Fruit fly (Drosophila melanogaster) whole organism, embryonic: Measurements from ENCODE around the gene CG5326.

Experiments used
- Atf3 ChIP-seq: fragments of 200-800 bp; sonication (Bioruptor generic); optimal IDR thresholded peaks from 3 replicates; lab custom pipeline; 2016; ENCODE audit warnings: missing biosample characterization, missing genetic modification characterization
- Bgb ChIP-seq: fragments of 200-800 bp; sonication (Bioruptor generic); IDR thresholded peaks from 2 replicates; pipeline ENCODE4 v1.3.6; 2022; ENCODE audit warnings: missing biosample characterization, missing genetic modification characterization; ENCODE audit not compliant: partially characterized antibody
- Bteb2 ChIP-seq: fragments of 200-800 bp; sonication (Bioruptor generic); optimal IDR thresholded peaks from 2 replicates; lab custom pipeline; 2016; ENCODE audit warnings: missing biosample characterization, missing genetic modification characterization
- CG10274 ChIP-seq: fragments of 200-800 bp; sonication (Bioruptor generic); optimal IDR thresholded peaks from 3 replicates; lab custom pipeline; 2017; ENCODE audit warnings: missing biosample characterization, mild to moderate bottlenecking, missing genetic modification characterization
- CG10543 ChIP-seq: fragments of 200-800 bp; sonication (Bioruptor generic); optimal IDR thresholded peaks from 3 replicates; lab custom pipeline; 2017; ENCODE audit warnings: missing biosample characterization, mild to moderate bottlenecking, missing genetic modification characterization, moderate library complexity
- CG10979 ChIP-seq: fragments of 200-800 bp; sonication (Bioruptor generic); optimal IDR thresholded peaks from 2 replicates; lab custom pipeline; 2018; ENCODE audit warnings: missing biosample characterization, mild to moderate bottlenecking, missing genetic modification characterization, moderate library complexity
- CG11085 ChIP-seq: fragments of 200-800 bp; sonication (Bioruptor generic); IDR thresholded peaks from 2 replicates; pipeline ENCODE4 v1.3.6; 2022; ENCODE audit warnings: missing biosample characterization, missing genetic modification characterization
- CG11093 ChIP-seq: fragments of 200-800 bp; sonication (Bioruptor generic); IDR thresholded peaks from 3 replicates; pipeline ENCODE4 v1.3.6; 2022; ENCODE audit warnings: missing biosample characterization, missing genetic modification characterization
- CG12104 ChIP-seq: fragments of 200-800 bp; sonication (Bioruptor generic); optimal IDR thresholded peaks from 3 replicates; lab custom pipeline; 2016; ENCODE audit warnings: missing biosample characterization, missing genetic modification characterization
- CG12659 ChIP-seq: fragments of 200-800 bp; sonication (Bioruptor generic); optimal IDR thresholded peaks from 3 replicates; lab custom pipeline; 2017; ENCODE audit warnings: mild to moderate bottlenecking, missing biosample characterization, missing genetic modification reagents, missing genetic modification characterization
- CG12942 ChIP-seq: fragments of 200-800 bp; sonication (Bioruptor generic); optimal IDR thresholded peaks from 3 replicates; lab custom pipeline; 2016; ENCODE audit warnings: missing biosample characterization, missing genetic modification characterization
- CG13287 ChIP-seq: fragments of 200-800 bp; sonication (Bioruptor generic); IDR thresholded peaks from 2 replicates; pipeline ENCODE4 v1.3.6; 2022; ENCODE audit warnings: missing biosample characterization, missing genetic modification characterization; ENCODE audit not compliant: partially characterized antibody
- CG13296 ChIP-seq: fragments of 200-800 bp; sonication (Bioruptor generic); optimal IDR thresholded peaks from 3 replicates; lab custom pipeline; 2018; ENCODE audit warnings: missing biosample characterization, mild to moderate bottlenecking, missing genetic modification characterization
- CG13624 ChIP-seq: fragments of 200-800 bp; sonication (Bioruptor generic); optimal IDR thresholded peaks from 2 replicates; lab custom pipeline; 2016; ENCODE audit warnings: missing biosample characterization, missing genetic modification characterization
- CG13894 ChIP-seq: fragments of 200-800 bp; sonication (Bioruptor generic); optimal IDR thresholded peaks from 3 replicates; lab custom pipeline; 2018; ENCODE audit warnings: missing biosample characterization, mild to moderate bottlenecking, missing genetic modification characterization, moderate library complexity
- CG14860 ChIP-seq: fragments of 200-800 bp; sonication (Bioruptor generic); IDR thresholded peaks from 3 replicates; pipeline ENCODE4 v1.3.6; 2022; ENCODE audit warnings: missing biosample characterization, missing genetic modification characterization; ENCODE audit not compliant: partially characterized antibody
- CG15011 ChIP-seq: fragments of 200-800 bp; sonication (Bioruptor generic); optimal IDR thresholded peaks from 3 replicates; lab custom pipeline; 2018; ENCODE audit warnings: missing biosample characterization, mild to moderate bottlenecking, missing genetic modification characterization
- CG18262 ChIP-seq: fragments of 200-800 bp; optimal IDR thresholded peaks from 3 replicates; lab custom pipeline; 2019; ENCODE audit warnings: missing biosample characterization, mild to moderate bottlenecking, missing genetic modification characterization, moderate library complexity
- CG18764 ChIP-seq: fragments of 200-800 bp; sonication (Bioruptor generic); optimal IDR thresholded peaks from 3 replicates; lab custom pipeline; 2016; ENCODE audit warnings: missing biosample characterization, missing genetic modification characterization
- CG2129 ChIP-seq: fragments of 200-800 bp; sonication (Bioruptor generic); IDR thresholded peaks from 2 replicates; pipeline ENCODE4 v1.3.6; 2022; ENCODE audit warnings: missing biosample characterization, missing genetic modification characterization; ENCODE audit not compliant: partially characterized antibody
- CG2712 ChIP-seq: fragments of 200-800 bp; optimal IDR thresholded peaks from 3 replicates; lab custom pipeline; 2019; ENCODE audit warnings: missing biosample characterization, mild to moderate bottlenecking, missing genetic modification characterization, moderate library complexity
- CG30403 ChIP-seq: fragments of 200-800 bp; sonication (Bioruptor generic); optimal IDR thresholded peaks from 3 replicates; lab custom pipeline; 2016; ENCODE audit warnings: missing biosample characterization, missing genetic modification characterization
- CG31441 ChIP-seq: fragments of 200-800 bp; sonication (Bioruptor generic); IDR thresholded peaks from 2 replicates; pipeline ENCODE4 v1.3.6; 2022; ENCODE audit warnings: missing biosample characterization, missing genetic modification characterization
- CG3281 ChIP-seq: fragments of 200-800 bp; sonication (Bioruptor generic); optimal IDR thresholded peaks from 3 replicates; lab custom pipeline; 2017; ENCODE audit warnings: missing biosample characterization, mild to moderate bottlenecking, missing genetic modification characterization
- CG3995 ChIP-seq: fragments of 200-800 bp; sonication (Bioruptor generic); optimal IDR thresholded peaks from 3 replicates; lab custom pipeline; 2016; ENCODE audit warnings: missing biosample characterization, missing genetic modification characterization
- CG6175 ChIP-seq: fragments of 200-800 bp; sonication (Bioruptor generic); IDR thresholded peaks from 3 replicates; pipeline ENCODE4 v1.3.6; 2022; ENCODE audit warnings: missing biosample characterization, missing genetic modification characterization
- CG7357 ChIP-seq: fragments of 200-800 bp; sonication (Bioruptor generic); IDR thresholded peaks from 3 replicates; pipeline ENCODE4 v1.3.6; 2022; ENCODE audit warnings: missing biosample characterization, missing genetic modification characterization
- CG8290 ChIP-seq, 3 experiments: fragments of 200-800 bp; sonication (Bioruptor generic); optimal IDR thresholded peaks; 2 replicates each; lab custom pipeline; 2016 to 2019; ENCODE audit warnings: missing biosample characterization in 3 of 3, missing genetic modification characterization in 3 of 3, mild to moderate bottlenecking in 2 of 3, moderate library complexity in 1 of 3
- CG9817 ChIP-seq: fragments of 200-800 bp; sonication (Bioruptor generic); optimal IDR thresholded peaks from 2 replicates; lab custom pipeline; 2018; ENCODE audit warnings: missing biosample characterization, mild to moderate bottlenecking, missing genetic modification characterization, moderate library complexity
- Hr78 ChIP-seq, 2 experiments: fragments of 200-800 bp in 1 of 2; fragments of >200 bp in 1 of 2; sonication (Bioruptor generic) in 1 of 2; optimal IDR thresholded peaks; 2 replicates each; lab custom pipeline; 2017 to 2019; ENCODE audit warnings: missing biosample characterization in 2 of 2, missing genetic modification characterization in 2 of 2, mild to moderate bottlenecking in 1 of 2, moderate library complexity in 1 of 2
- MBD-R2 ChIP-seq: fragments of 200-800 bp; sonication (Bioruptor generic); IDR thresholded peaks from 2 replicates; pipeline ENCODE4 v1.3.6; 2022; ENCODE audit warnings: missing biosample characterization, missing genetic modification characterization
- bcd ChIP-seq: fragments of 200-800 bp; sonication (Bioruptor generic); optimal IDR thresholded peaks from 2 replicates; lab custom pipeline; 2017; ENCODE audit warnings: missing biosample characterization, mild to moderate bottlenecking, missing genetic modification characterization
- crol ChIP-seq: fragments of 200-800 bp; sonication (Bioruptor generic); IDR thresholded peaks from 2 replicates; pipeline ENCODE4 v1.3.6; 2022; ENCODE audit warnings: missing biosample characterization, missing genetic modification characterization
- exex ChIP-seq: fragments of 200-800 bp; sonication (Bioruptor generic); optimal IDR thresholded peaks from 4 replicates; lab custom pipeline; 2018; ENCODE audit warnings: missing biosample characterization, mild to moderate bottlenecking, missing genetic modification characterization, moderate library complexity
- fu2 ChIP-seq: fragments of 200-800 bp; sonication (Bioruptor generic); optimal IDR thresholded peaks from 2 replicates; lab custom pipeline; 2016; ENCODE audit warnings: missing biosample characterization, missing genetic modification characterization
- hb ChIP-seq: fragments of 200-800 bp; sonication (Bioruptor generic); IDR thresholded peaks from 3 replicates; pipeline ENCODE4 v1.3.6; 2022; ENCODE audit warnings: missing biosample characterization, missing genetic modification characterization; ENCODE audit not compliant: partially characterized antibody
- insv ChIP-seq, 2 experiments: fragments of 200-800 bp; sonication (Bioruptor generic); optimal IDR thresholded peaks; 3 replicates each; lab custom pipeline; 2016 to 2018; ENCODE audit warnings: missing biosample characterization in 2 of 2, missing genetic modification characterization in 2 of 2
- kah ChIP-seq: fragments of 200-800 bp; sonication (Bioruptor generic); optimal IDR thresholded peaks from 2 replicates; lab custom pipeline; 2018; ENCODE audit warnings: missing biosample characterization, mild to moderate bottlenecking, missing genetic modification characterization
- lbe ChIP-seq: fragments of 200-800 bp; sonication (Bioruptor generic); optimal IDR thresholded peaks from 2 replicates; lab custom pipeline; 2016; ENCODE audit warnings: missing biosample characterization, mild to moderate bottlenecking, missing genetic modification characterization
- lola ChIP-seq, 3 experiments: fragments of >200 bp in 2 of 3; fragments of 200-800 bp in 1 of 3; sonication (Bioruptor generic) in 1 of 3; optimal IDR thresholded peaks; 2 replicates each; lab custom pipeline; 2017 to 2019; ENCODE audit warnings: missing biosample characterization in 3 of 3, missing genetic modification characterization in 3 of 3, mild to moderate bottlenecking in 1 of 3, moderate library complexity in 1 of 3
- p53 ChIP-seq: fragments of 200-800 bp; sonication (Bioruptor generic); optimal IDR thresholded peaks from 2 replicates; lab custom pipeline; 2016; ENCODE audit warnings: missing biosample characterization, missing genetic modification characterization
- pnt ChIP-seq: fragments of 200-800 bp; sonication (Bioruptor generic); optimal IDR thresholded peaks from 3 replicates; lab custom pipeline; 2016; ENCODE audit warnings: missing biosample characterization, missing genetic modification characterization
- pros ChIP-seq: fragments of 200-800 bp; sonication (Bioruptor generic); optimal IDR thresholded peaks from 3 replicates; lab custom pipeline; 2019; ENCODE audit warnings: missing biosample characterization, mild to moderate bottlenecking, missing genetic modification characterization, moderate library complexity
- pum ChIP-seq: fragments of 200-800 bp; sonication (Bioruptor generic); optimal IDR thresholded peaks from 2 replicates; lab custom pipeline; 2016; ENCODE audit warnings: missing biosample characterization, missing genetic modification characterization
- row ChIP-seq: fragments of 200-800 bp; sonication (Bioruptor generic); IDR thresholded peaks from 3 replicates; pipeline ENCODE4 v1.3.6; 2022; ENCODE audit warnings: missing biosample characterization, missing genetic modification characterization
- sob ChIP-seq: fragments of 200-800 bp; sonication (Bioruptor generic); IDR thresholded peaks from 2 replicates; pipeline ENCODE4 v1.3.6; 2022; ENCODE audit warnings: missing biosample characterization, missing genetic modification characterization
- tap ChIP-seq: fragments of 200-800 bp; optimal IDR thresholded peaks from 3 replicates; lab custom pipeline; 2019; ENCODE audit warnings: missing biosample characterization, mild to moderate bottlenecking, missing genetic modification characterization, moderate library complexity
- tgo ChIP-seq: fragments of 200-800 bp; sonication (Bioruptor generic); IDR thresholded peaks from 3 replicates; pipeline ENCODE4 v1.3.6; 2022; ENCODE audit warnings: missing biosample characterization, missing genetic modification characterization
- zfh2 ChIP-seq: fragments of 200-800 bp; sonication (Bioruptor generic); optimal IDR thresholded peaks from 2 replicates; lab custom pipeline; 2016; ENCODE audit warnings: missing biosample characterization, missing genetic modification characterization

The CG5326 gene

dm6 chr3R:22587419-22587963 is 47.8 kb upstream of the CG5326 start, which contains the start of gene Efa6 (continued):
- TF ChIP-seq kah (GFP tag; lab: Kevin White, UChicago) = no peak
- no peak for TF ChIP-seq fu2 (GFP tag; lab: Kevin White, UChicago)
- no peak for TF ChIP-seq CG11085 (GFP tag; lab: Robert Waterston, UW)
- TF ChIP-seq CG13296 (GFP tag; lab: Kevin White, UChicago) = peak; percentile 5
- TF ChIP-seq CG7357 (GFP tag; lab: Robert Waterston, UW) = no peak
- peak; percentile 51 for TF ChIP-seq CG18262 (tag; lab: Kevin White, UChicago)
- peak; percentile 60 for TF ChIP-seq pum
- no peak for TF ChIP-seq Atf3 (GFP tag; lab: Kevin White, UChicago)
- peak; percentile 44 for TF ChIP-seq CG9817 (tag; lab: Kevin White, UChicago)
- TF ChIP-seq CG12659 (GFP tag; lab: Kevin White, UChicago) = peak; percentile 90
- peak; percentile 33 for TF ChIP-seq zfh2 (GFP tag; lab: Kevin White, UChicago)
- TF ChIP-seq CG12104 (GFP tag; lab: Kevin White, UChicago) = peak; percentile 31
- peak; percentile 5 for TF ChIP-seq CG10979 (tag; lab: Kevin White, UChicago)
- no peak for TF ChIP-seq CG10274 (GFP tag; lab: Kevin White, UChicago)
- peak; percentile 48 for TF ChIP-seq exex (tag; lab: Kevin White, UChicago)
- TF ChIP-seq p53 (GFP tag; lab: Kevin White, UChicago) = no peak
- TF ChIP-seq row (GFP tag; lab: Robert Waterston, UW) = peak; percentile 52
- TF ChIP-seq sob = peak; percentile 31; the same call in 1 of the 2 replicates
- peak; percentile 95 for TF ChIP-seq CG3995 (GFP tag; lab: Kevin White, UChicago)
- no peak for TF ChIP-seq CG6175 (GFP tag; lab: Robert Waterston, UW)
- peak in 1 of 3 experiments; percentile 42 for TF ChIP-seq lola (GFP tag; optimal IDR thresholded peaks at IDR 0.05; lab: Kevin White, UChicago)
- TF ChIP-seq CG18764 (GFP tag; lab: Kevin White, UChicago) = peak; percentile 47
- peak; percentile 54 for TF ChIP-seq MBD-R2 (GFP tag; lab: Robert Waterston, UW)
- peak; percentile 50 for TF ChIP-seq CG8290 (GFP tag; optimal IDR thresholded peaks at IDR 0.05; lab: Kevin White, UChicago)
- TF ChIP-seq CG8290 (tag; optimal IDR thresholded peaks at IDR 0.05; lab: Kevin White, UChicago) = peak in 1 of 2 experiments; percentile 44
- TF ChIP-seq CG13894 (tag; lab: Kevin White, UChicago) = peak; percentile 43
- peak; percentile 98 for TF ChIP-seq CG13287 (GFP tag; lab: Robert Waterston, UW)
- TF ChIP-seq Hr78 (GFP tag; optimal IDR thresholded peaks at IDR 0.05; lab: Kevin White, UChicago) = no peak
- no peak for TF ChIP-seq pros
- peak; percentile 28 for TF ChIP-seq CG13624 (GFP tag; lab: Kevin White, UChicago)
- no peak for TF ChIP-seq pnt (GFP tag; lab: Kevin White, UChicago)
- peak; percentile 49 for TF ChIP-seq lbe (GFP tag; lab: Kevin White, UChicago)
- TF ChIP-seq CG12942 = peak; percentile 41
- TF ChIP-seq CG11093 (GFP tag; lab: Robert Waterston, UW) = no peak
- peak; percentile 92 for TF ChIP-seq Bgb (GFP tag; lab: Robert Waterston, UW)
- peak; percentile 74 for TF ChIP-seq CG2712 (tag; lab: Kevin White, UChicago)
- peak; percentile 30 for TF ChIP-seq Bteb2 (GFP tag; lab: Kevin White, UChicago)
- peak; percentile 94 for TF ChIP-seq CG2129
- TF ChIP-seq CG14860 (GFP tag; lab: Robert Waterston, UW) = peak; percentile 91
- peak; percentile 58 for TF ChIP-seq CG10543 (GFP tag; lab: Kevin White, UChicago)
- TF ChIP-seq CG15011 = no peak
- TF ChIP-seq hb = peak; percentile 83
- TF ChIP-seq CG30403 = peak; percentile 64
- peak; percentile 51 for TF ChIP-seq bcd (GFP tag; lab: Kevin White, UChicago)
- TF ChIP-seq CG3281 (GFP tag; lab: Kevin White, UChicago) = peak; percentile 25
- peak; percentile 61 for TF ChIP-seq CG31441 (GFP tag; lab: Robert Waterston, UW)
- peak; percentile 56 for TF ChIP-seq crol (GFP tag; lab: Robert Waterston, UW)
- TF ChIP-seq tap (tag; lab: Kevin White, UChicago) = peak; percentile 33
- TF ChIP-seq tgo (GFP tag; lab: Robert Waterston, UW) = 0 out of 3 replicates have a peak, but pooled peaks have one; percentile 18
- TF ChIP-seq insv (GFP tag; optimal IDR thresholded peaks at IDR 0.05; lab: Kevin White, UChicago) = peak in 1 of 2 experiments; percentile 14
